Fruit fly (Drosophila melanogaster): ENCODE results near the gene eIF5B.
A peak's percentile ranks its signal among the peaks of the same experiment; 100 is the strongest.

Gene eIF5B

DNA sequence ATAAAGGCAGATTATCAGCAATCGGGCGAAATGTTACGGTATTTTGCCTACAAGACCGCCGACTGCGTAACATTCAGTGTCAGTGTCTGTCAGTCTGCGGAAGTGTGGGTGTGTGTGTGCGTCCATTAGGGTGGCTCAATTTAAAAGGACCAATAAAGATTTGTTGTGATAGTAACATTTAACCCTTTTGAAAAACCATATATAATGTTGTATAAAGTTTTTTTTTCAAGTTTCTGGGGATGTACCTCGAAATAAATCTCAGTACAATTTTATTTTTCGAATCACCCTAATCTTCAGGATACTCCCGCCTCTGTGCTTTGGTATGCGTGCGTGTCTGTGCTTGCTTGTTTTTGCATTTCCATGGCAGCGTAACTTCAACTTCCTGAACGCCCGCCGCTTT is 12.0 kb upstream of the eIF5B start (continued):
- peak; percentile 65 for TF ChIP-seq E2f1 (GFP tag; IDR thresholded peaks at IDR 0.05)
- TF ChIP-seq ems (GFP tag; optimal IDR thresholded peaks at IDR 0.05): peak; percentile 48
- TF ChIP-seq CkIIα-i1 (GFP tag; IDR thresholded peaks at IDR 0.05): no peak
- no peak for TF ChIP-seq CG1832 (GFP tag; optimal IDR thresholded peaks at IDR 0.05)
- TF ChIP-seq PHDP (tag; optimal IDR thresholded peaks at IDR 0.05): peak; percentile 88
- no peak for TF ChIP-seq ac (GFP tag; optimal IDR thresholded peaks at IDR 0.05)
- no peak for TF ChIP-seq gfzf (GFP tag; optimal IDR thresholded peaks at IDR 0.05)
- TF ChIP-seq CG2202 (tag; optimal IDR thresholded peaks at IDR 0.05): no peak
- no peak for TF ChIP-seq zen2 (GFP tag; IDR thresholded peaks at IDR 0.05; ENCODE audit: partially characterized antibody)
- peak; percentile 92 for TF ChIP-seq CG13894 (tag; optimal IDR thresholded peaks at IDR 0.05)
- peak; percentile 10 for TF ChIP-seq CG2875 (GFP tag; optimal IDR thresholded peaks at IDR 0.05)
- no peak for TF ChIP-seq Dll (GFP tag; IDR thresholded peaks at IDR 0.05; ENCODE audit: partially characterized antibody)
- TF ChIP-seq CG17802 (tag; optimal IDR thresholded peaks at IDR 0.05): no peak
- TF ChIP-seq CG31388 (GFP tag; optimal IDR thresholded peaks at IDR 0.05): no peak
- TF ChIP-seq tio (GFP tag; optimal IDR thresholded peaks at IDR 0.05): peak; percentile 19
- peak; percentile 55 for TF ChIP-seq sd (tag; optimal IDR thresholded peaks at IDR 0.05)
- peak; percentile 28 for TF ChIP-seq CG1603 (tag; optimal IDR thresholded peaks at IDR 0.05)
- no peak for TF ChIP-seq corto (GFP tag; optimal IDR thresholded peaks at IDR 0.05)
- peak; percentile 77 for TF ChIP-seq CG8924 (tag; optimal IDR thresholded peaks at IDR 0.05)
- TF ChIP-seq oc (tag; optimal IDR thresholded peaks at IDR 0.05): peak; percentile 51
- TF ChIP-seq wdn (GFP tag; IDR thresholded peaks at IDR 0.05): peak; percentile 85
- peak; percentile 79 for TF ChIP-seq scrt (GFP tag; optimal IDR thresholded peaks at IDR 0.05)
- peak; percentile 91 for TF ChIP-seq Hand (GFP tag; optimal IDR thresholded peaks at IDR 0.05)
- peak; percentile 47 for TF ChIP-seq CG13775 (GFP tag; optimal IDR thresholded peaks at IDR 0.05)
- peak; percentile 2 for TF ChIP-seq CG8944 (GFP tag; optimal IDR thresholded peaks at IDR 0.05)
- TF ChIP-seq CG7963 (GFP tag; IDR thresholded peaks at IDR 0.05; ENCODE audit: partially characterized antibody): no peak
- peak; percentile 39; the same call in 1 of the 2 replicates for TF ChIP-seq sisA (GFP tag; IDR thresholded peaks at IDR 0.05)
- peak; percentile 88 for TF ChIP-seq CG2678 (tag; optimal IDR thresholded peaks at IDR 0.05)
- no peak for TF ChIP-seq Dfd (GFP tag; optimal IDR thresholded peaks at IDR 0.05)
- TF ChIP-seq Dip2 (GFP tag; IDR thresholded peaks at IDR 0.05): no peak
- TF ChIP-seq B-H2 (GFP tag; optimal IDR thresholded peaks at IDR 0.05): peak; percentile 89
- TF ChIP-seq ham (GFP tag; IDR thresholded peaks at IDR 0.05): no peak; the same call in 1 of the 2 replicates
- TF ChIP-seq CG8290 (GFP tag; optimal IDR thresholded peaks at IDR 0.05): no peak
- peak in 1 of 2 experiments; percentile 46 for TF ChIP-seq CG8290 (tag; optimal IDR thresholded peaks at IDR 0.05)
- TF ChIP-seq CG5180 (GFP tag; optimal IDR thresholded peaks at IDR 0.05): peak; percentile 49
- peak; percentile 72 for TF ChIP-seq fd3F (GFP tag; optimal IDR thresholded peaks at IDR 0.05)
- TF ChIP-seq gcm (GFP tag; optimal IDR thresholded peaks at IDR 0.05): peak; percentile 56
- peak; percentile 69 for TF ChIP-seq CG17328 (GFP tag; IDR thresholded peaks at IDR 0.05)
- no peak for TF ChIP-seq z (GFP tag; IDR thresholded peaks at IDR 0.05)
- peak; percentile 59 for TF ChIP-seq H2.0 (GFP tag; IDR thresholded peaks at IDR 0.05)
- peak; percentile 32 for TF ChIP-seq Nf-YB (GFP tag; optimal IDR thresholded peaks at IDR 0.05)
- TF ChIP-seq tx (GFP tag; optimal IDR thresholded peaks at IDR 0.05): peak; percentile 3
- TF ChIP-seq Ets97D (GFP tag; optimal IDR thresholded peaks at IDR 0.05): peak; percentile 18
- TF ChIP-seq CG8089 (GFP tag; optimal IDR thresholded peaks at IDR 0.05): peak; percentile 32
- TF ChIP-seq dimm (GFP tag; IDR thresholded peaks at IDR 0.05): no peak
- peak; percentile 88 for TF ChIP-seq CG3281 (GFP tag; optimal IDR thresholded peaks at IDR 0.05)
- peak; percentile 88 for TF ChIP-seq CG12299 (tag; optimal IDR thresholded peaks at IDR 0.05)
- TF ChIP-seq CG32772 (GFP tag; IDR thresholded peaks at IDR 0.05): 0 out of 2 replicates have a peak, but pooled peaks have one; percentile 11
- TF ChIP-seq ftz-f1 (GFP tag; optimal IDR thresholded peaks at IDR 0.05): no peak
- no peak for TF ChIP-seq Trl (optimal IDR thresholded peaks at IDR 0.05)
- TF ChIP-seq Trl (GFP tag; optimal IDR thresholded peaks at IDR 0.05): peak; percentile 44
